Fruit fly (Drosophila melanogaster) S2 (cell line): ENCODE results near the gene CG14079.

Source experiments
- CG8478 ChIP-seq: fragments of >200 bp; optimal IDR thresholded peaks from 2 replicates; lab custom pipeline; 2018
- CTCF ChIP-seq, 2 experiments: fragments of >200 bp; optimal IDR thresholded peaks; 2 replicates each; lab custom pipeline; 2018

dm6 chr3L:19074673-19075402 is 23.0 kb upstream of the CG14079 start:
- no peak for TF ChIP-seq CTCF (optimal IDR thresholded peaks at IDR 0.05; lab: Kevin White, UChicago)
- no peak for TF ChIP-seq CG8478 (lab: Kevin White, UChicago)
